Worm (Caenorhabditis elegans) whole organism, young adult: ENCODE data around the gene F41H10.5.

ENCODE experiments used
- D2030.7 ChIP-seq: fragments of 200-800 bp; sonication (Bioruptor generic); IDR thresholded peaks from 2 replicates; pipeline ENCODE4 v1.3.6; 2022; ENCODE audit warnings: missing genetic modification reagents, missing genetic modification characterization, missing compliant biosample characterization
- F57A8.1 ChIP-seq: fragments of 200-800 bp; sonication (Bioruptor generic); optimal IDR thresholded peaks from 2 replicates; lab custom pipeline; 2018; ENCODE audit warnings: mild to moderate bottlenecking, missing genetic modification characterization, moderate library complexity, missing compliant biosample characterization
- aptf-2 ChIP-seq: fragments of 200-800 bp; sonication (Bioruptor generic); conservative IDR thresholded peaks from 2 replicates; pipeline ENCODE4 v1.3.6; 2022; ENCODE audit warnings: missing genetic modification reagents, missing genetic modification characterization, missing compliant biosample characterization
- dox-1 ChIP-seq: fragments of 200-800 bp; sonication (Bioruptor generic); IDR thresholded peaks from 2 replicates; pipeline ENCODE4 v1.3.6; 2022; ENCODE audit warnings: missing genetic modification reagents, missing genetic modification characterization, missing compliant biosample characterization
- dpl-1 ChIP-seq: fragments of 150-350 bp; optimal IDR thresholded peaks from 2 replicates; lab custom pipeline; 2014; ENCODE audit warnings: missing biosample characterization, missing genetic modification reagents, missing genetic modification characterization
- egl-18 ChIP-seq: fragments of 200-800 bp; sonication (Bioruptor generic); IDR thresholded peaks from 2 replicates; pipeline ENCODE4 v1.3.6; 2022; ENCODE audit warnings: missing genetic modification reagents, missing genetic modification characterization, missing compliant biosample characterization
- hmg-20 ChIP-seq: fragments of 200-800 bp; sonication (Bioruptor generic); IDR thresholded peaks from 2 replicates; pipeline ENCODE4 v1.3.6; 2022; ENCODE audit warnings: missing genetic modification reagents, missing genetic modification characterization, missing compliant biosample characterization
- lag-1 ChIP-seq: fragments of 200-800 bp; sonication (Bioruptor generic); IDR thresholded peaks from 2 replicates; pipeline ENCODE4 v1.3.6; 2022; ENCODE audit warnings: missing genetic modification reagents, missing genetic modification characterization, missing compliant biosample characterization
- lin-26 ChIP-seq: fragments of 200-800 bp; sonication (Bioruptor generic); IDR thresholded peaks from 2 replicates; pipeline ENCODE4 v1.3.6; 2022; ENCODE audit warnings: missing genetic modification reagents, missing genetic modification characterization, missing compliant biosample characterization
- nhr-120 ChIP-seq: fragments of 200-800 bp; sonication (Bioruptor generic); IDR thresholded peaks from 2 replicates; pipeline ENCODE4 v1.3.6; 2022; ENCODE audit warnings: missing genetic modification characterization, missing compliant biosample characterization
- pha-4 ChIP-seq: fragments of 150-350 bp; sonication (generic microtip); optimal IDR thresholded peaks from 2 replicates; lab custom pipeline; 2014; ENCODE audit warnings: missing biosample characterization, missing genetic modification reagents, missing genetic modification characterization
- sdz-38 ChIP-seq: sonication (generic microtip); optimal IDR thresholded peaks from 2 replicates; lab custom pipeline; 2016; ENCODE audit warnings: missing genotype, missing genetic modification characterization, missing compliant biosample characterization
- tbx-9 ChIP-seq: sonication (generic microtip); optimal IDR thresholded peaks from 2 replicates; lab custom pipeline; 2016; ENCODE audit warnings: borderline replicate concordance, missing genetic modification characterization, inconsistent platforms, missing compliant biosample characterization

DNA sequence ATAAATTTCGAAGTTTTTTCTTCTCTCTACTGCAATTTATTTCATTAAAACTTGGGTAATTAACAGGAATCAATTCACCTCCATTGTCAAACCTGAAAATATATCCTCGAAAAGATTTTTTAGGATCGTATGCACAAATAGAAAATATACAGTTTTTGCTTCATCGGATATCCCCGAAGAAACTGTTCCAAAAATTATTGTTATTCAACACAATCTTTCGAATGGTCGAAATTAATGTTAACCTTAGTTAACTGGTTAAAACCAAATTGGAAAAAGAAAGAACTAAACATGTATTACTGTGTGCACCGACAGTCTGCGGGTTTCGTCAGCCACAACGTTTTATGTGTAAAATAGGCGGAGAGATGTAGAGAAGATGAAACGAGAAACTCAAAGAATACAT lies 43.6 kb upstream of the F41H10.5 start:
- TF ChIP-seq D2030.7 (GFP tag; lab: Robert Waterston, UW) (peak; percentile 94), F57A8.1 (no peak), dox-1 (GFP tag; lab: Robert Waterston, UW) (no peak), nhr-120 (GFP tag; lab: Robert Waterston, UW) (no peak), tbx-9 (tag; lab: Kevin White, UChicago) (no peak), hmg-20 (GFP tag; lab: Robert Waterston, UW) (peak; percentile 28; the same call in 1 of the 2 replicates), pha-4 (tag; lab: Kevin White, UChicago) (no peak), dpl-1 (GFP tag; lab: Kevin White, UChicago) (no peak), lin-26 (GFP tag; lab: Robert Waterston, UW) (no peak), aptf-2 (GFP tag; lab: Robert Waterston, UW) (no peak), sdz-38 (no peak), egl-18 (no peak), lag-1 (GFP tag; lab: Robert Waterston, UW) (no peak)
